Fruit fly (Drosophila melanogaster) whole organism, embryonic: Measurements from ENCODE around the gene CG3198.

ENCODE experiments used
- Awh ChIP-seq: fragments of 200-800 bp; sonication (Bioruptor generic); IDR thresholded peaks from 2 replicates; pipeline ENCODE4, ENCODE4 v1.3.6; 2022; ENCODE audit warnings: missing biosample characterization, missing genetic modification characterization
- Bdp1 ChIP-seq: fragments of 200-800 bp; sonication (Bioruptor generic); optimal IDR thresholded peaks from 3 replicates; lab custom pipeline; 2016; ENCODE audit warnings: missing biosample characterization, missing genetic modification characterization
- CG1024 ChIP-seq: fragments of 200-800 bp; sonication (Bioruptor generic); IDR thresholded peaks from 2 replicates; pipeline ENCODE4 v1.3.6; 2022; ENCODE audit warnings: missing biosample characterization, missing genetic modification characterization
- CG10979 ChIP-seq: fragments of 200-800 bp; sonication (Bioruptor generic); optimal IDR thresholded peaks from 2 replicates; lab custom pipeline; 2018; ENCODE audit warnings: missing biosample characterization, mild to moderate bottlenecking, missing genetic modification characterization, moderate library complexity
- CG11085 ChIP-seq: fragments of 200-800 bp; sonication (Bioruptor generic); IDR thresholded peaks from 2 replicates; pipeline ENCODE4 v1.3.6; 2022; ENCODE audit warnings: missing biosample characterization, missing genetic modification characterization
- CG12659 ChIP-seq: fragments of 200-800 bp; sonication (Bioruptor generic); optimal IDR thresholded peaks from 3 replicates; lab custom pipeline; 2017; ENCODE audit warnings: mild to moderate bottlenecking, missing biosample characterization, missing genetic modification reagents, missing genetic modification characterization
- CG13624 ChIP-seq: fragments of 200-800 bp; sonication (Bioruptor generic); optimal IDR thresholded peaks from 2 replicates; lab custom pipeline; 2016; ENCODE audit warnings: missing biosample characterization, missing genetic modification characterization
- CG16815 ChIP-seq: fragments of 200-800 bp; sonication (Bioruptor generic); optimal IDR thresholded peaks from 3 replicates; lab custom pipeline; 2017; ENCODE audit warnings: missing biosample characterization, mild to moderate bottlenecking, missing genetic modification characterization
- CG16863 ChIP-seq: fragments of 200-800 bp; sonication (Bioruptor generic); optimal IDR thresholded peaks from 3 replicates; lab custom pipeline; 2016; ENCODE audit warnings: missing biosample characterization, missing genetic modification characterization
- CG18599 ChIP-seq: fragments of 200-800 bp; sonication (Bioruptor generic); optimal IDR thresholded peaks from 3 replicates; lab custom pipeline; 2017; ENCODE audit warnings: missing biosample characterization, missing genetic modification characterization, mild to moderate bottlenecking, moderate library complexity, missing genetic modification reagents
- CG2889 ChIP-seq: fragments of 200-800 bp; sonication (Bioruptor generic); IDR thresholded peaks from 3 replicates; pipeline ENCODE4 v1.3.6; 2022; ENCODE audit warnings: missing biosample characterization, missing genetic modification characterization
- CG30403 ChIP-seq: fragments of 200-800 bp; sonication (Bioruptor generic); optimal IDR thresholded peaks from 3 replicates; lab custom pipeline; 2016; ENCODE audit warnings: missing biosample characterization, missing genetic modification characterization
- CG30431 ChIP-seq: fragments of 200-800 bp; sonication (Bioruptor generic); optimal IDR thresholded peaks from 2 replicates; lab custom pipeline; 2017; ENCODE audit warnings: missing biosample characterization, missing genetic modification characterization
- CG31365 ChIP-seq: fragments of 200-800 bp; sonication (Bioruptor generic); optimal IDR thresholded peaks from 2 replicates; lab custom pipeline; 2018; ENCODE audit warnings: missing biosample characterization, mild to moderate bottlenecking, missing genetic modification characterization
- CG4360 ChIP-seq: fragments of 200-800 bp; sonication (Bioruptor generic); IDR thresholded peaks from 2 replicates; pipeline ENCODE4 v1.3.6; 2022; ENCODE audit warnings: missing biosample characterization, missing genetic modification characterization
- CG4820 ChIP-seq: fragments of 200-800 bp; sonication (Bioruptor generic); optimal IDR thresholded peaks from 3 replicates; lab custom pipeline; 2016; ENCODE audit warnings: missing biosample characterization, missing genetic modification characterization
- CG4854 ChIP-seq: fragments of 200-800 bp; sonication (Bioruptor generic); optimal IDR thresholded peaks from 2 replicates; lab custom pipeline; 2016; ENCODE audit warnings: missing biosample characterization, missing genetic modification characterization, inconsistent platforms
- CG7556 ChIP-seq: fragments of 200-800 bp; sonication (Bioruptor generic); optimal IDR thresholded peaks from 2 replicates; lab custom pipeline; 2017; ENCODE audit warnings: missing biosample characterization, mild to moderate bottlenecking, missing genetic modification characterization
- Deaf1 ChIP-seq: fragments of 200-800 bp; optimal IDR thresholded peaks from 3 replicates; lab custom pipeline; 2019; ENCODE audit warnings: missing biosample characterization, mild to moderate bottlenecking, missing genetic modification characterization, moderate library complexity
- Dek ChIP-seq: fragments of 200-800 bp; sonication (Bioruptor generic); optimal IDR thresholded peaks from 3 replicates; lab custom pipeline; 2019; ENCODE audit warnings: missing biosample characterization, mild to moderate bottlenecking, missing genetic modification characterization, moderate library complexity
- Dref ChIP-seq: fragments of 200-800 bp; sonication (Bioruptor generic); IDR thresholded peaks from 2 replicates; pipeline ENCODE4 v1.3.6; 2022; ENCODE audit warnings: missing biosample characterization, missing genetic modification characterization
- Eip74EF ChIP-seq, 2 experiments: fragments of 200-800 bp in 1 of 2; fragments of >200 bp in 1 of 2; sonication (Bioruptor generic) in 1 of 2; optimal IDR thresholded peaks; 2 replicates each; lab custom pipeline; 2017 to 2019; ENCODE audit warnings: missing biosample characterization in 2 of 2, missing genetic modification characterization in 2 of 2, mild to moderate bottlenecking in 1 of 2, moderate library complexity in 1 of 2
- Elba2 ChIP-seq: fragments of 200-800 bp; sonication (Bioruptor generic); optimal IDR thresholded peaks from 3 replicates; lab custom pipeline; 2016; ENCODE audit warnings: missing biosample characterization, missing genetic modification characterization
- Mrtf ChIP-seq: fragments of 200-800 bp; sonication (Bioruptor generic); IDR thresholded peaks from 3 replicates; pipeline ENCODE4 v1.3.6; 2022; ENCODE audit warnings: missing biosample characterization, missing genetic modification characterization
- NK7.1 ChIP-seq: fragments of 200-800 bp; sonication (Bioruptor generic); optimal IDR thresholded peaks from 3 replicates; lab custom pipeline; 2016; ENCODE audit warnings: missing biosample characterization, missing genetic modification characterization
- Ptx1 ChIP-seq: fragments of 200-800 bp; sonication (Bioruptor generic); IDR thresholded peaks from 2 replicates; pipeline ENCODE4 v1.3.6; 2022; ENCODE audit warnings: missing biosample characterization, missing genetic modification characterization
- Taf1 ChIP-seq: fragments of 200-800 bp; sonication (Bioruptor generic); IDR thresholded peaks from 2 replicates; pipeline ENCODE4 v1.3.6; 2022; ENCODE audit warnings: missing biosample characterization, missing genetic modification characterization
- Usf ChIP-seq: fragments of 200-800 bp; sonication (Bioruptor generic); optimal IDR thresholded peaks from 2 replicates; lab custom pipeline; 2017; ENCODE audit warnings: missing genotype, missing biosample characterization, missing genetic modification characterization
- Vsx1 ChIP-seq: fragments of 200-800 bp; sonication (Bioruptor generic); optimal IDR thresholded peaks from 2 replicates; lab custom pipeline; 2017; ENCODE audit warnings: missing biosample characterization, mild to moderate bottlenecking, missing genetic modification characterization, missing genetic modification reagents
- amos ChIP-seq: fragments of 200-800 bp; sonication (Bioruptor generic); IDR thresholded peaks from 2 replicates; pipeline ENCODE4 v1.3.6; 2022; ENCODE audit warnings: missing biosample characterization, missing genetic modification characterization; ENCODE audit not compliant: partially characterized antibody
- bbx ChIP-seq: fragments of 200-800 bp; sonication (Bioruptor generic); IDR thresholded peaks from 2 replicates; pipeline ENCODE4 v1.3.6; 2022; ENCODE audit warnings: missing biosample characterization, missing genetic modification characterization; ENCODE audit not compliant: partially characterized antibody
- cg ChIP-seq: fragments of 200-800 bp; sonication (Bioruptor generic); optimal IDR thresholded peaks from 3 replicates; lab custom pipeline; 2019; ENCODE audit warnings: missing biosample characterization, mild to moderate bottlenecking, missing genetic modification characterization, moderate library complexity
- corto ChIP-seq: fragments of 200-800 bp; sonication (Bioruptor generic); optimal IDR thresholded peaks from 2 replicates; lab custom pipeline; 2016; ENCODE audit warnings: missing biosample characterization, mild to moderate bottlenecking, missing genetic modification characterization, moderate library complexity
- dati ChIP-seq: fragments of 200-800 bp; sonication (Bioruptor generic); IDR thresholded peaks from 2 replicates; pipeline ENCODE4 v1.3.6; 2022; ENCODE audit warnings: missing biosample characterization, missing genetic modification characterization
- dpn ChIP-seq, 2 experiments: fragments of 200-800 bp; sonication (Bioruptor generic); optimal IDR thresholded peaks; 3 replicates each; lab custom pipeline; 2016; ENCODE audit warnings: missing biosample characterization in 2 of 2, missing genetic modification characterization in 2 of 2
- ems ChIP-seq: fragments of 200-800 bp; sonication (Bioruptor generic); optimal IDR thresholded peaks from 3 replicates; lab custom pipeline; 2016; ENCODE audit warnings: missing biosample characterization, missing genetic modification characterization
- en ChIP-seq: fragments of 200-800 bp; sonication (Bioruptor generic); optimal IDR thresholded peaks from 2 replicates; lab custom pipeline; 2016; ENCODE audit warnings: missing biosample characterization, missing genetic modification characterization
- eyg ChIP-seq: fragments of 200-800 bp; sonication (Bioruptor generic); optimal IDR thresholded peaks from 3 replicates; lab custom pipeline; 2016; ENCODE audit warnings: missing biosample characterization, missing genetic modification characterization
- ftz-f1 ChIP-seq: fragments of 200-800 bp; sonication (Bioruptor generic); optimal IDR thresholded peaks from 2 replicates; lab custom pipeline; 2016; ENCODE audit warnings: missing biosample characterization, missing genetic modification characterization
- hkb ChIP-seq, 2 experiments: fragments of 200-800 bp in 1 of 2; fragments of >200 bp in 1 of 2; sonication (Bioruptor generic) in 1 of 2; IDR thresholded peaks in 1 of 2; optimal IDR thresholded peaks in 1 of 2; 2 replicates each; pipeline versions ENCODE4 v1.3.6 to Lab custom; 2017 to 2022; ENCODE audit warnings: missing biosample characterization in 1 of 2, missing genetic modification characterization in 1 of 2
- insv ChIP-seq, 2 experiments: fragments of 200-800 bp; sonication (Bioruptor generic); optimal IDR thresholded peaks; 3 replicates each; lab custom pipeline; 2016 to 2018; ENCODE audit warnings: missing biosample characterization in 2 of 2, missing genetic modification characterization in 2 of 2
- lab ChIP-seq: fragments of 200-800 bp; sonication (Bioruptor generic); optimal IDR thresholded peaks from 3 replicates; lab custom pipeline; 2017; ENCODE audit warnings: missing biosample characterization, missing genetic modification characterization, mild to moderate bottlenecking, moderate library complexity, missing genetic modification reagents
- lbe ChIP-seq: fragments of 200-800 bp; sonication (Bioruptor generic); optimal IDR thresholded peaks from 2 replicates; lab custom pipeline; 2016; ENCODE audit warnings: missing biosample characterization, mild to moderate bottlenecking, missing genetic modification characterization
- p53 ChIP-seq: fragments of 200-800 bp; sonication (Bioruptor generic); optimal IDR thresholded peaks from 2 replicates; lab custom pipeline; 2016; ENCODE audit warnings: missing biosample characterization, missing genetic modification characterization
- pan ChIP-seq, 4 experiments: fragments of >200 bp in 3 of 4; fragments of 200-800 bp in 1 of 4; sonication (Bioruptor generic) in 1 of 4; optimal IDR thresholded peaks in 3 of 4; IDR thresholded peaks in 1 of 4; 2 replicates each; pipeline versions ENCODE4 v1.3.6 to Lab custom; 2017 to 2022; ENCODE audit warnings: missing biosample characterization in 2 of 4, missing genetic modification characterization in 2 of 4, mixed read lengths in 1 of 4
- sens ChIP-seq: fragments of 200-800 bp; sonication (Bioruptor generic); peaks from one replicate; lab custom pipeline; 2016; ENCODE audit warnings: missing biosample characterization, missing genetic modification characterization
- shn ChIP-seq: fragments of 200-800 bp; sonication (Bioruptor generic); optimal IDR thresholded peaks from 3 replicates; lab custom pipeline; 2016; ENCODE audit warnings: missing biosample characterization, missing genetic modification characterization
- sob ChIP-seq: fragments of 200-800 bp; sonication (Bioruptor generic); IDR thresholded peaks from 2 replicates; pipeline ENCODE4 v1.3.6; 2022; ENCODE audit warnings: missing biosample characterization, missing genetic modification characterization
- ttk ChIP-seq: fragments of 200-800 bp; sonication (Bioruptor generic); IDR thresholded peaks from 2 replicates; pipeline ENCODE4 v2.1.2; 2022; ENCODE audit warnings: missing biosample characterization, missing genetic modification characterization
- wdn ChIP-seq: fragments of 200-800 bp; sonication (Bioruptor generic); IDR thresholded peaks from 2 replicates; pipeline ENCODE4 v1.3.6; 2022; ENCODE audit warnings: missing biosample characterization, missing genetic modification characterization

CG3198 gene

dm6 chrX:6694105-6694788 is 20.5 kb upstream of the CG3198 start (continued):
- TF ChIP-seq Awh (GFP tag; lab: Robert Waterston, UW) (no peak), Taf1 (GFP tag; lab: Robert Waterston, UW) (no peak), amos (GFP tag; lab: Robert Waterston, UW) (no peak; the same call in 1 of the 2 replicates), CG10979 (tag; lab: Kevin White, UChicago) (no peak), CG13624 (peak; percentile 5), cg (GFP tag; lab: Kevin White, UChicago) (peak; percentile 98), CG18599 (GFP tag; lab: Kevin White, UChicago) (no peak), CG4820 (GFP tag; lab: Kevin White, UChicago) (no peak), Vsx1 (GFP tag; lab: Kevin White, UChicago) (no peak), insv (GFP tag; optimal IDR thresholded peaks at IDR 0.05; lab: Kevin White, UChicago) (peak in 1 of 2 experiments; percentile 4), CG11085 (no peak), Dek (tag; lab: Kevin White, UChicago) (no peak), eyg (GFP tag; lab: Kevin White, UChicago) (no peak), ems (GFP tag; lab: Kevin White, UChicago) (no peak), ttk (GFP tag; lab: Robert Waterston, UW) (no peak), Deaf1 (tag; lab: Kevin White, UChicago) (no peak), Elba2 (peak; percentile 37), NK7.1 (GFP tag; lab: Kevin White, UChicago) (no peak), Mrtf (GFP tag; lab: Robert Waterston, UW) (no peak), CG30403 (no peak), CG30431 (GFP tag; lab: Kevin White, UChicago) (no peak), corto (no peak), dpn (GFP tag; optimal IDR thresholded peaks at IDR 0.05; lab: Kevin White, UChicago) (no peak), hkb (optimal IDR thresholded peaks at IDR 0.05; lab: Kevin White, UChicago) (no peak), hkb (GFP tag; IDR thresholded peaks at IDR 0.05; lab: Robert Waterston, UW) (no peak), sob (GFP tag; lab: Robert Waterston, UW) (no peak), bbx (GFP tag; lab: Robert Waterston, UW) (0 out of 2 replicates have a peak, but pooled peaks have one; percentile 6), Usf (GFP tag; lab: Kevin White, UChicago) (no peak), en (no peak), CG16863 (GFP tag; lab: Kevin White, UChicago) (no peak), wdn (GFP tag; lab: Robert Waterston, UW) (no peak), sens (no peak), pan (optimal IDR thresholded peaks at IDR 0.05; lab: Kevin White, UChicago) (no peak), pan (GFP tag; optimal IDR thresholded peaks at IDR 0.05 in 1 of 2, IDR thresholded peaks at IDR 0.05 in 1 of 2) (no peak), CG2889 (GFP tag; lab: Robert Waterston, UW) (no peak), CG1024 (GFP tag; lab: Robert Waterston, UW) (no peak), ftz-f1 (no peak), CG4854 (GFP tag; lab: Kevin White, UChicago) (no peak), lab (GFP tag; lab: Kevin White, UChicago) (no peak), Dref (peak; percentile 53), dati (GFP tag; lab: Robert Waterston, UW) (no peak), Eip74EF (GFP tag; optimal IDR thresholded peaks at IDR 0.05; lab: Kevin White, UChicago) (no peak), Ptx1 (GFP tag; lab: Robert Waterston, UW) (no peak), lbe (GFP tag; lab: Kevin White, UChicago) (no peak), CG31365 (no peak), Bdp1 (no peak), shn (GFP tag; lab: Kevin White, UChicago) (no peak), CG12659 (no peak), p53 (GFP tag; lab: Kevin White, UChicago) (no peak), CG16815 (no peak), CG4360 (GFP tag; lab: Robert Waterston, UW) (no peak), CG7556 (GFP tag; lab: Kevin White, UChicago) (no peak)
